Fruit fly (Drosophila melanogaster): ENCODE measurements around the gene CG34293.

DNA sequence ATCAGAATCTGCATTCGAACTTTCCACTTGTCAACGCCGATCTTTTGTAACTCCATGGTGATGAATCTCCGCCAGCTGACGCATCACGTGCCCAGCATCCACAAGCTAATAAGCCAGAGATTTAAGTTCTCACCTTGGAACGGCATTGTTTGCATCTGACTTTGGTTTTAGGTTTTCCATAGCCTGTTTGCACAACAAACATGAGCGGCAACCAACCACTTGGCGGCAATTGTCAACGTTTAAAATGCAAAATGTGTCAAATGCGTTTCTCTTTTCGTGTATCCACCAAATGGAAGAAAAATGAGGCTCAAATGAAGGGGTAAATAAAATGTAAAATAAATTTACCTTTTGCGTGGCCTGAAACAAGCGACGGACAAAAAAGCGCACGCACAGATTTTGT lies 37.0 kb upstream of the CG34293 start:
- no peak for TF ChIP-seq CG8478 (optimal IDR thresholded peaks at IDR 0.05)
- TF ChIP-seq CTCF (optimal IDR thresholded peaks at IDR 0.05), result no peak

All from S2 (cell line).